Worm (Caenorhabditis elegans) whole organism, L1 larva: ENCODE data around the gene srz-19.

ENCODE experiments used
- C04F5.9 ChIP-seq: sonication (generic microtip); optimal IDR thresholded peaks from 2 replicates; lab custom pipeline; 2016; ENCODE audit warnings: missing genetic modification characterization, missing compliant biosample characterization
- F16B12.6 ChIP-seq: fragments of 150-350 bp; optimal IDR thresholded peaks from 2 replicates; lab custom pipeline; 2014; ENCODE audit warnings: missing biosample characterization, missing genetic modification characterization
- Y116A8C.19 ChIP-seq: sonication (generic microtip); optimal IDR thresholded peaks from 2 replicates; lab custom pipeline; 2016; ENCODE audit warnings: missing compliant biosample characterization, missing genetic modification characterization, borderline replicate concordance
- alr-1 ChIP-seq: fragments of 200-800 bp; sonication (Bioruptor generic); optimal IDR thresholded peaks from 2 replicates; lab custom pipeline; 2018; ENCODE audit warnings: borderline replicate concordance, mild to moderate bottlenecking, missing genetic modification characterization, missing compliant biosample characterization
- aly-2 ChIP-seq: fragments of 150-350 bp; optimal IDR thresholded peaks from 2 replicates; lab custom pipeline; 2014; ENCODE audit warnings: missing biosample characterization, missing genetic modification characterization
- ama-1 ChIP-seq: fragments of 150-350 bp; optimal IDR thresholded peaks from 2 replicates; lab custom pipeline; 2014
- blmp-1 ChIP-seq: fragments of 150-350 bp; optimal IDR thresholded peaks from 2 replicates; lab custom pipeline; 2014; ENCODE audit warnings: missing biosample characterization, missing genetic modification characterization
- ceh-88 ChIP-seq: fragments of 200-800 bp; sonication (Bioruptor generic); IDR thresholded peaks from 2 replicates; pipeline ENCODE4 v1.3.6; 2022; ENCODE audit warnings: missing genetic modification characterization, missing compliant biosample characterization
- ceh-90 ChIP-seq: sonication (generic microtip); optimal IDR thresholded peaks from 2 replicates; lab custom pipeline; 2016; ENCODE audit warnings: missing genetic modification characterization, missing compliant biosample characterization
- dpl-1 ChIP-seq, 3 experiments: fragments of 150-350 bp in 2 of 3; sonication (generic microtip) in 1 of 3; optimal IDR thresholded peaks; 2 replicates each; lab custom pipeline; 2014 to 2017; ENCODE audit warnings: missing biosample characterization in 3 of 3, missing genetic modification characterization in 3 of 3, missing genetic modification reagents in 3 of 3
- dsc-1 ChIP-seq: sonication (generic microtip); optimal IDR thresholded peaks from 2 replicates; lab custom pipeline; 2016; ENCODE audit warnings: mild to moderate bottlenecking, missing genetic modification characterization, missing compliant biosample characterization
- efl-1 ChIP-seq, 4 experiments: fragments of 150-350 bp; optimal IDR thresholded peaks in 3 of 4; peaks in 1 of 4; 1 replicate in 1 of 4; 2 replicates in 3 of 4; lab custom pipeline; 2014; ENCODE audit warnings: missing biosample characterization in 2 of 4, missing genetic modification characterization in 2 of 4, missing genetic modification reagents in 2 of 4
- efl-3 ChIP-seq: fragments of 200-800 bp; sonication (Bioruptor generic); optimal IDR thresholded peaks from 2 replicates; lab custom pipeline; 2018; ENCODE audit warnings: mild to moderate bottlenecking, missing genetic modification characterization, missing compliant biosample characterization
- elt-2 ChIP-seq: sonication (generic microtip); optimal IDR thresholded peaks from 2 replicates; lab custom pipeline; 2016; ENCODE audit warnings: missing genetic modification characterization, mild to moderate bottlenecking, inconsistent platforms, missing compliant biosample characterization, missing genetic modification reagents
- elt-3 ChIP-seq, 6 experiments: fragments of 150-350 bp in 1 of 6; sonication (generic microtip); optimal IDR thresholded peaks; 2 replicates each; lab custom pipeline; 2017 to 2018; ENCODE audit warnings: missing biosample characterization in 6 of 6, missing genetic modification characterization in 6 of 6, inconsistent platforms in 1 of 6
- ets-5 ChIP-seq: fragments of 200-800 bp; sonication (Bioruptor generic); IDR thresholded peaks from 2 replicates; pipeline ENCODE4 v1.3.6; 2022; ENCODE audit warnings: missing genetic modification characterization, missing compliant biosample characterization
- fkh-4 ChIP-seq: sonication (generic microtip); optimal IDR thresholded peaks from 2 replicates; lab custom pipeline; 2016; ENCODE audit warnings: missing compliant biosample characterization, missing genetic modification characterization, borderline replicate concordance
- fkh-8 ChIP-seq: sonication (generic microtip); optimal IDR thresholded peaks from 2 replicates; lab custom pipeline; 2016; ENCODE audit warnings: mild to moderate bottlenecking, missing genetic modification characterization, missing compliant biosample characterization
- fos-1 ChIP-seq: fragments of 150-350 bp; optimal IDR thresholded peaks from 2 replicates; lab custom pipeline; 2014; ENCODE audit warnings: missing biosample characterization, missing genetic modification characterization
- grh-1 ChIP-seq: fragments of 200-800 bp; sonication (Bioruptor generic); IDR thresholded peaks from 2 replicates; pipeline ENCODE4 v1.3.6; 2022; ENCODE audit warnings: missing genetic modification reagents, missing genetic modification characterization, missing compliant biosample characterization
- hlh-17 ChIP-seq: fragments of 200-800 bp; sonication (Bioruptor generic); optimal IDR thresholded peaks from 2 replicates; lab custom pipeline; 2018; ENCODE audit warnings: missing genetic modification characterization, mild to moderate bottlenecking, missing compliant biosample characterization, moderate library complexity, borderline replicate concordance
- hlh-4 ChIP-seq: sonication (generic microtip); optimal IDR thresholded peaks from 2 replicates; lab custom pipeline; 2016; ENCODE audit warnings: mild to moderate bottlenecking, missing genetic modification characterization, missing compliant biosample characterization
- hpl-2 ChIP-seq: fragments of 150-350 bp; optimal IDR thresholded peaks from 2 replicates; lab custom pipeline; 2014; ENCODE audit warnings: missing biosample characterization, missing genetic modification reagents, missing genetic modification characterization
- irx-1 ChIP-seq: sonication (generic microtip); optimal IDR thresholded peaks from 2 replicates; lab custom pipeline; 2016; ENCODE audit warnings: missing genetic modification characterization, missing compliant biosample characterization
- lin-13 ChIP-seq: fragments of 150-350 bp; optimal IDR thresholded peaks from 2 replicates; lab custom pipeline; 2014; ENCODE audit warnings: missing biosample characterization, missing genetic modification reagents, missing genetic modification characterization
- lin-35 ChIP-seq, 2 experiments: fragments of 150-350 bp; optimal IDR thresholded peaks; 2 replicates each; lab custom pipeline; 2014; ENCODE audit warnings: missing biosample characterization in 2 of 2, missing genetic modification characterization in 2 of 2, missing genetic modification reagents in 2 of 2
- lsy-2 ChIP-seq, 2 experiments: fragments of 150-350 bp; optimal IDR thresholded peaks; 2 replicates each; lab custom pipeline; 2014; ENCODE audit warnings: missing biosample characterization in 2 of 2, missing genetic modification characterization in 2 of 2
- mdl-1 ChIP-seq, 2 experiments: fragments of 150-350 bp; optimal IDR thresholded peaks; 2 replicates each; lab custom pipeline; 2014 to 2017; ENCODE audit warnings: missing biosample characterization in 2 of 2, missing genetic modification characterization in 2 of 2, inconsistent platforms in 1 of 2
- mep-1 ChIP-seq: fragments of 150-350 bp; optimal IDR thresholded peaks from 2 replicates; lab custom pipeline; 2014; ENCODE audit warnings: missing biosample characterization, missing genetic modification characterization
- nhr-11 ChIP-seq: fragments of 150-350 bp; optimal IDR thresholded peaks from 2 replicates; lab custom pipeline; 2014; ENCODE audit warnings: missing biosample characterization, missing genetic modification characterization
- nhr-20 ChIP-seq: sonication (generic microtip); optimal IDR thresholded peaks from 2 replicates; lab custom pipeline; 2016; ENCODE audit warnings: mild to moderate bottlenecking, missing genetic modification characterization, missing compliant biosample characterization
- nhr-237 ChIP-seq: fragments of 150-350 bp; optimal IDR thresholded peaks from 2 replicates; lab custom pipeline; 2014; ENCODE audit warnings: missing biosample characterization, missing genetic modification characterization
- nhr-28 ChIP-seq: fragments of 150-350 bp; optimal IDR thresholded peaks from 2 replicates; lab custom pipeline; 2014; ENCODE audit warnings: missing biosample characterization, missing genetic modification characterization
- nhr-47 ChIP-seq: sonication (generic microtip); optimal IDR thresholded peaks from 2 replicates; lab custom pipeline; 2016; ENCODE audit warnings: mild to moderate bottlenecking, missing genetic modification characterization, moderate library complexity, missing compliant biosample characterization
- nhr-71 ChIP-seq: sonication (generic microtip); optimal IDR thresholded peaks from 2 replicates; lab custom pipeline; 2016; ENCODE audit warnings: mild to moderate bottlenecking, missing genetic modification characterization, moderate library complexity, missing compliant biosample characterization
- nhr-76 ChIP-seq: sonication (generic microtip); optimal IDR thresholded peaks from 2 replicates; lab custom pipeline; 2017; ENCODE audit warnings: missing biosample characterization, missing genetic modification characterization
- nhr-77 ChIP-seq: fragments of 150-350 bp; optimal IDR thresholded peaks from 2 replicates; lab custom pipeline; 2014; ENCODE audit warnings: missing biosample characterization, missing genetic modification characterization
- nhr-84 ChIP-seq: sonication (generic microtip); optimal IDR thresholded peaks from 2 replicates; lab custom pipeline; 2017; ENCODE audit warnings: missing biosample characterization, missing genetic modification characterization
- nhr-85 ChIP-seq: sonication (generic microtip); peaks from one replicate; lab custom pipeline; 2016; ENCODE audit warnings: missing genetic modification characterization, inconsistent platforms, missing compliant biosample characterization
- nhr-90 ChIP-seq: sonication (generic microtip); optimal IDR thresholded peaks from 2 replicates; lab custom pipeline; 2016; ENCODE audit warnings: mild to moderate bottlenecking, missing genetic modification characterization, missing compliant biosample characterization; ENCODE audit not compliant: poor library complexity
- pqm-1 ChIP-seq: sonication (generic microtip); optimal IDR thresholded peaks from 3 replicates; lab custom pipeline; 2017; ENCODE audit warnings: missing biosample characterization, missing genetic modification characterization
- rnt-1 ChIP-seq: sonication (generic microtip); optimal IDR thresholded peaks from 2 replicates; lab custom pipeline; 2016; ENCODE audit warnings: mild to moderate bottlenecking, missing genetic modification characterization, moderate library complexity, missing compliant biosample characterization
- snu-23 ChIP-seq: sonication (generic microtip); optimal IDR thresholded peaks from 2 replicates; lab custom pipeline; 2016; ENCODE audit warnings: missing genetic modification characterization, missing compliant biosample characterization
- sox-4 ChIP-seq: sonication (generic microtip); optimal IDR thresholded peaks from 2 replicates; lab custom pipeline; 2016; ENCODE audit warnings: missing genetic modification characterization, missing compliant biosample characterization
- sup-37 ChIP-seq: fragments of 200-800 bp; sonication (Bioruptor generic); optimal IDR thresholded peaks from 2 replicates; lab custom pipeline; 2018; ENCODE audit warnings: mild to moderate bottlenecking, missing genetic modification characterization, missing compliant biosample characterization
- tlp-1 ChIP-seq: fragments of 150-350 bp; optimal IDR thresholded peaks from 2 replicates; lab custom pipeline; 2014; ENCODE audit warnings: missing biosample characterization, missing genetic modification characterization
- unc-30 ChIP-seq: sonication (generic microtip); optimal IDR thresholded peaks from 2 replicates; lab custom pipeline; 2017; ENCODE audit warnings: missing biosample characterization, missing genetic modification characterization
- unc-86 ChIP-seq: sonication (generic microtip); optimal IDR thresholded peaks from 2 replicates; lab custom pipeline; 2016; ENCODE audit warnings: missing genetic modification characterization, missing compliant biosample characterization
- unc-98 ChIP-seq: fragments of 200-800 bp; sonication (Bioruptor generic); IDR thresholded peaks from 2 replicates; pipeline ENCODE4 v1.3.6; 2022; ENCODE audit warnings: missing genetic modification characterization, missing compliant biosample characterization
- vab-15 ChIP-seq: sonication (generic microtip); optimal IDR thresholded peaks from 2 replicates; lab custom pipeline; 2017; ENCODE audit warnings: missing genotype, mild to moderate bottlenecking, missing genetic modification characterization, missing compliant biosample characterization
- xbp-1 ChIP-seq: sonication (generic microtip); optimal IDR thresholded peaks from 2 replicates; lab custom pipeline; 2016; ENCODE audit warnings: missing genetic modification characterization, missing compliant biosample characterization
- zip-4 ChIP-seq: fragments of 200-800 bp; sonication (Bioruptor generic); optimal IDR thresholded peaks from 2 replicates; lab custom pipeline; 2018; ENCODE audit warnings: mild to moderate bottlenecking, missing genetic modification characterization, moderate library complexity, missing compliant biosample characterization
- ztf-11 ChIP-seq, 2 experiments: sonication (generic microtip); optimal IDR thresholded peaks; 2 replicates each; lab custom pipeline; 2016 to 2017; ENCODE audit warnings: missing genetic modification characterization in 2 of 2, missing biosample characterization in 1 of 2, missing compliant biosample characterization in 1 of 2
- ztf-4 ChIP-seq: fragments of 150-350 bp; optimal IDR thresholded peaks from 2 replicates; lab custom pipeline; 2014; ENCODE audit warnings: missing biosample characterization, missing genetic modification characterization

Gene srz-19

ce11 chrIV:3874417-3874816 is 45.2 kb upstream of the srz-19 start:
- TF ChIP-seq vab-15 (tag; lab: Kevin White, UChicago) (no peak), hlh-17 (GFP tag; lab: Kevin White, UChicago) (no peak), Y116A8C.19 (tag; lab: Kevin White, UChicago) (no peak), nhr-71 (tag; lab: Kevin White, UChicago) (peak; percentile 50), nhr-28 (no peak), ztf-4 (tag; lab: Kevin White, UChicago) (no peak), nhr-20 (tag; lab: Kevin White, UChicago) (peak; percentile 41), nhr-76 (no peak), efl-3 (GFP tag; lab: Kevin White, UChicago) (no peak), dpl-1 (GFP tag; optimal IDR thresholded peaks at IDR 0.05; lab: Kevin White, UChicago) (peak; percentile 2 to 17 (median 15)), lsy-2 (tag; optimal IDR thresholded peaks at IDR 0.05; lab: Kevin White, UChicago) (peak in 1 of 2 experiments; percentile 39), nhr-90 (tag; lab: Kevin White, UChicago) (peak; percentile 8), rnt-1 (tag; lab: Kevin White, UChicago) (peak; percentile 14), ceh-90 (tag; lab: Kevin White, UChicago) (no peak), nhr-47 (tag; lab: Kevin White, UChicago) (peak; percentile 22), efl-1 (optimal IDR thresholded peaks at IDR 0.05; lab: Kevin White, UChicago) (peak; percentile 34 to 46), efl-1 (GFP tag; optimal IDR thresholded peaks at IDR 0.05 in 1 of 2; lab: Kevin White, UChicago) (peak in 1 of 2 experiments; percentile 17), grh-1 (no peak), sup-37 (GFP tag; lab: Kevin White, UChicago) (no peak), hpl-2 (no peak), unc-30 (tag; lab: Kevin White, UChicago) (no peak), fos-1 (tag; lab: Kevin White, UChicago) (no peak), irx-1 (tag; lab: Kevin White, UChicago) (no peak), fkh-8 (tag; lab: Kevin White, UChicago) (peak; percentile 60), ceh-88 (GFP tag; lab: Robert Waterston, UW) (no peak), lin-13 (GFP tag; lab: Kevin White, UChicago) (no peak), ama-1 (lab: Kevin White, UChicago) (peak; percentile 68), tlp-1 (no peak), blmp-1 (tag; lab: Kevin White, UChicago) (peak; percentile 31), ets-5 (no peak), zip-4 (GFP tag; lab: Kevin White, UChicago) (peak; percentile 8), nhr-237 (no peak), nhr-85 (peak; percentile 56), nhr-77 (no peak), unc-98 (GFP tag; lab: Robert Waterston, UW) (no peak), alr-1 (tag; lab: Kevin White, UChicago) (no peak), mdl-1 (tag; optimal IDR thresholded peaks at IDR 0.05; lab: Kevin White, UChicago) (no peak), F16B12.6 (tag; lab: Kevin White, UChicago) (no peak), elt-3 (tag; optimal IDR thresholded peaks at IDR 0.05; lab: Kevin White, UChicago) (peak in 2 of 6 experiments; percentile 0 to 10), lin-35 (GFP tag; optimal IDR thresholded peaks at IDR 0.05; lab: Kevin White, UChicago) (peak; percentile 17 to 41), elt-2 (tag; lab: Kevin White, UChicago) (no peak), unc-86 (no peak), C04F5.9 (tag; lab: Kevin White, UChicago) (no peak), fkh-4 (no peak), ztf-11 (tag; optimal IDR thresholded peaks at IDR 0.05; lab: Kevin White, UChicago) (no peak), sox-4 (no peak), nhr-84 (tag; lab: Kevin White, UChicago) (no peak), snu-23 (peak; percentile 47), xbp-1 (tag; lab: Kevin White, UChicago) (no peak), aly-2 (tag; lab: Kevin White, UChicago) (peak; percentile 49), dsc-1 (tag; lab: Kevin White, UChicago) (no peak), mep-1 (peak; percentile 38), hlh-4 (tag; lab: Kevin White, UChicago) (no peak), pqm-1 (tag; lab: Kevin White, UChicago) (no peak), nhr-11 (no peak)
